Worm (Caenorhabditis elegans): ENCODE measurements around the gene math-16.

ce11 chrII:1912741-1913140 lies 34.2 kb upstream of the math-16 start, which contains the start of gene math-31:
- TF ChIP-seq unc-62 (GFP tag; optimal IDR thresholded peaks at IDR 0.05) (no peak), nhr-12 (tag; optimal IDR thresholded peaks at IDR 0.05) (no peak), lsy-2 (tag; optimal IDR thresholded peaks at IDR 0.05) (no peak), snpc-4 (tag; optimal IDR thresholded peaks at IDR 0.05) (no peak), tbx-8 (GFP tag; optimal IDR thresholded peaks at IDR 0.05) (no peak), blmp-1 (tag; optimal IDR thresholded peaks at IDR 0.05) (no peak)

Measured in whole organism, mixed stage, embryonic.